Worm (Caenorhabditis elegans) whole organism, late embryonic: ENCODE data around the gene F59B10.4.
A peak's percentile ranks its signal among the peaks of the same experiment; 100 is the strongest.

Experiments
- K09A11.1 ChIP-seq: sonication (generic microtip); optimal IDR thresholded peaks from 2 replicates; lab custom pipeline; 2017; ENCODE audit warnings: antibody characterized with exemption, mild to moderate bottlenecking, missing genetic modification characterization, missing compliant biosample characterization; ENCODE audit not compliant: insufficient read depth
- Y22D7AL.16 ChIP-seq: sonication (generic microtip); optimal IDR thresholded peaks from 2 replicates; lab custom pipeline; 2016; ENCODE audit warnings: missing genetic modification characterization, missing compliant biosample characterization
- ama-1 ChIP-seq: fragments of 150-350 bp; optimal IDR thresholded peaks from 2 replicates; lab custom pipeline; 2014
- dmd-4 ChIP-seq: sonication (generic microtip); optimal IDR thresholded peaks from 2 replicates; lab custom pipeline; 2016; ENCODE audit warnings: borderline replicate concordance, missing genetic modification characterization, missing compliant biosample characterization
- fkh-10 ChIP-seq: fragments of 150-350 bp; optimal IDR thresholded peaks from 2 replicates; lab custom pipeline; 2014; ENCODE audit warnings: missing biosample characterization, missing genetic modification reagents, missing genetic modification characterization
- hlh-13 ChIP-seq: fragments of 200-800 bp; sonication (Bioruptor generic); optimal IDR thresholded peaks from 2 replicates; lab custom pipeline; 2018; ENCODE audit warnings: mild to moderate bottlenecking, missing genetic modification characterization, missing compliant biosample characterization
- hlh-15 ChIP-seq: sonication (generic microtip); optimal IDR thresholded peaks from 2 replicates; lab custom pipeline; 2016; ENCODE audit warnings: missing genetic modification characterization, missing compliant biosample characterization
- lin-11 ChIP-seq: fragments of 200-800 bp; sonication (Bioruptor generic); optimal IDR thresholded peaks from 2 replicates; lab custom pipeline; 2018; ENCODE audit warnings: mild to moderate bottlenecking, missing genetic modification characterization, missing compliant biosample characterization
- pat-9 ChIP-seq: fragments of 200-800 bp; sonication (Bioruptor generic); optimal IDR thresholded peaks from 2 replicates; lab custom pipeline; 2018; ENCODE audit warnings: mild to moderate bottlenecking, missing genetic modification characterization, moderate library complexity, missing compliant biosample characterization
- pqm-1 ChIP-seq: sonication (generic microtip); optimal IDR thresholded peaks from 2 replicates; lab custom pipeline; 2016; ENCODE audit warnings: missing genetic modification characterization, missing compliant biosample characterization
- ref-2 ChIP-seq: sonication (generic microtip); optimal IDR thresholded peaks from 2 replicates; lab custom pipeline; 2016; ENCODE audit warnings: missing genetic modification characterization, missing compliant biosample characterization
- sox-2 ChIP-seq: fragments of 200-800 bp; sonication (Bioruptor generic); IDR thresholded peaks from 2 replicates; pipeline ENCODE4 v1.3.6; 2022; ENCODE audit warnings: missing genetic modification reagents, missing genetic modification characterization, missing compliant biosample characterization
- unc-86 ChIP-seq: sonication (generic microtip); optimal IDR thresholded peaks from 2 replicates; lab custom pipeline; 2016; ENCODE audit warnings: missing genetic modification characterization, missing compliant biosample characterization

ce11 chrII:10502491-10503063, 16.3 kb downstream of the F59B10.4 start, which contains the start of gene myrf-1:
- TF ChIP-seq sox-2 (GFP tag; lab: Robert Waterston, UW) = no peak
- no peak for TF ChIP-seq hlh-15
- TF ChIP-seq ref-2 = peak; percentile 87
- TF ChIP-seq hlh-13 = no peak
- TF ChIP-seq Y22D7AL.16 (tag; lab: Kevin White, UChicago) = no peak
- no peak for TF ChIP-seq ama-1 (lab: Kevin White, UChicago)
- peak; percentile 28 for TF ChIP-seq lin-11 (tag; lab: Kevin White, UChicago)
- TF ChIP-seq fkh-10 (GFP tag; lab: Kevin White, UChicago) = no peak
- peak; percentile 80 for TF ChIP-seq pqm-1
- peak; percentile 63 for TF ChIP-seq K09A11.1 (tag; lab: Kevin White, UChicago)
- TF ChIP-seq dmd-4 (tag; lab: Kevin White, UChicago) = no peak
- TF ChIP-seq pat-9 (tag; lab: Kevin White, UChicago) = no peak
- TF ChIP-seq unc-86 (tag; lab: Kevin White, UChicago) = peak; percentile 36
